Worm (Caenorhabditis elegans): ENCODE measurements around the gene C51E3.6.
A peak's percentile ranks its signal among the peaks of the same experiment; 100 is the strongest.

Gene C51E3.6

DNA sequence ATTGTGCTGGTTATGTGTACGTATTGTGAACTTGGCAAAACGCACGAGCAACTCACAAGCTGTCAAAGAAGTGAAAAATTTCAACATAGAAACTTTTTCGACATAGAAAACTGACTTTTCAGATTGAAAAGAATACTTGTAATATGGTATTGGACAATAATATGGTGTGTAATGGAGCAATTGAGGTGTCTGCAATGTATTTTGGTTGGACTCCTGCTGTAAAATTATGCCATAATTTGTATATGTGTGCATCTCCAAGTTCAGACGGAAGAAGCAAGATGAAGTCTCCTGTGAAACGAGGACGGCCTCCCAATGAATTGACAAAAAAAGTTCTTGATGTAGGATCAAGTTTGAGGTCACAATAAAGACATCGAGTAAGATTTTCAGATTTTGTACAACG lies 17.5 kb upstream of the C51E3.6 start:
- TF ChIP-seq dao-5 (tag; optimal IDR thresholded peaks at IDR 0.05) = no peak
- no peak for TF ChIP-seq W03F9.2 (tag; optimal IDR thresholded peaks at IDR 0.05)
- no peak for TF ChIP-seq him-1 (tag; optimal IDR thresholded peaks at IDR 0.05)

- no peak for TF ChIP-seq W03F9.2 (tag; optimal IDR thresholded peaks at IDR 0.05)
- no peak for TF ChIP-seq him-1 (tag; optimal IDR thresholded peaks at IDR 0.05)
- TF ChIP-seq dao-5 (tag; optimal IDR thresholded peaks at IDR 0.05) = no peak
These were observed 16.7 kb upstream of the C51E3.6 start, which contains the start of gene ZK856.4 for ce11 chrV:10182984-10183383. ZK856.4 (plus strand) TSS chrV:10183284.

ce11 chrV:10179235-10179634 lies 13.0 kb upstream of the C51E3.6 start, which contains the start of gene cul-5:
cul-5 (plus strand) TSS chrV:10179535.
- no peak for TF ChIP-seq him-1 (tag; optimal IDR thresholded peaks at IDR 0.05)
- TF ChIP-seq W03F9.2 (tag; optimal IDR thresholded peaks at IDR 0.05) = no peak
- no peak for TF ChIP-seq dao-5 (tag; optimal IDR thresholded peaks at IDR 0.05)

ce11 chrV:10178166-10178565 lies 11.9 kb upstream of the C51E3.6 start:
- TF ChIP-seq dao-5 (tag; optimal IDR thresholded peaks at IDR 0.05) (no peak), W03F9.2 (tag; optimal IDR thresholded peaks at IDR 0.05) (peak; percentile 55), him-1 (tag; optimal IDR thresholded peaks at IDR 0.05) (peak; percentile 40)

DNA sequence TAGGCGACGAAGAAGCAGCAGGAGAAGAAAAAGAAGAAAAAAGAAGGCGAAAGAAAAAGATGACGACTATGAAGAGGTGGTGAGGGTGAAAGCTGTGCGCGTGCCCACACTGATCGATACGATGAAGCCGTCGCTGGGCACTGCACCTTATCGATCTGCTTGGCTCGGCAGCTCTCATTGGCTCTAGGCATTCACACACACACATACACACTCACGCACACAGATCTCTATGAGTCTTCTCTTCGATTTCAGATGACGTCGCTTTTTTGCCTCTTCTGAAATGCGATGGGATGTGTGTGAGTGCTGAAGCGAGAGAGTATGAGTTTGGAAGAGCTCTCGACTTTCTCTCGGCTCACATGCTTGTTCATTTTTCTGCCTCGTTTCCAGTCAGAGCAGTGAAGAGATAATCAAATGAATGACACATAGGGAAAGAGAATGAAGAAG lies 8.4 kb upstream of the C51E3.6 start:
- TF ChIP-seq him-1 (tag; optimal IDR thresholded peaks at IDR 0.05) (peak; percentile 95), dao-5 (tag; optimal IDR thresholded peaks at IDR 0.05) (no peak), W03F9.2 (tag; optimal IDR thresholded peaks at IDR 0.05) (no peak)

DNA sequence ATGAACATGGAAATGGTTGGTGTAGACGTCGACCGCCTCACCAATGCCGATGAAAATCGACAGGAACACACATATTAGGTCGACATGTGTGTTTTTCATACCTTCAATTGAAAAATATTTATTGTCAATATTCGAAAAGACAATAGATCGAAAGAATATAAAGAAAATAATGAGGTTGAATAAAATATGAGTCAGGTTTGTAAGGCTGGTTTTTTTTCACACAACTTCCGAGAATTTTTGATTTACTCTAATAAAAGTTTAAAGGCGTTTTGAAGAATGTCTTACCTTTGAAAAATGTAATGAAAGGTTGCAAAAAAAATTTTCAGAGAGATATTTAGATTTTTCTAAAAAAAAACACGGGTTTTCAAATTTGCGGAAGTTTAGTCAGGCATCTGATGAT lies 7.4 kb upstream of the C51E3.6 start, which contains the start of gene egl-3:
Gene egl-3 (minus strand): TSS at position 101 of the 400 bp plus-strand sequence.
- TF ChIP-seq dao-5 (tag; optimal IDR thresholded peaks at IDR 0.05) = no peak
- TF ChIP-seq him-1 (tag; optimal IDR thresholded peaks at IDR 0.05) = no peak
- TF ChIP-seq W03F9.2 (tag; optimal IDR thresholded peaks at IDR 0.05) = no peak

- TF ChIP-seq him-1 (tag; optimal IDR thresholded peaks at IDR 0.05) (peak; percentile 93), W03F9.2 (tag; optimal IDR thresholded peaks at IDR 0.05) (no peak), dao-5 (tag; optimal IDR thresholded peaks at IDR 0.05) (no peak)
These were observed 2.6 kb upstream of the C51E3.6 start for ce11 chrV:10168870-10169269.

- no peak for TF ChIP-seq him-1 (tag; optimal IDR thresholded peaks at IDR 0.05)
- no peak for TF ChIP-seq W03F9.2 (tag; optimal IDR thresholded peaks at IDR 0.05)
- TF ChIP-seq dao-5 (tag; optimal IDR thresholded peaks at IDR 0.05) = no peak
These were observed 5.3 kb downstream of the C51E3.6 start, which contains the start of gene C51E3.10 for ce11 chrV:10160954-10161353. C51E3.10 (minus strand) TSS chrV:10161134.

DNA sequence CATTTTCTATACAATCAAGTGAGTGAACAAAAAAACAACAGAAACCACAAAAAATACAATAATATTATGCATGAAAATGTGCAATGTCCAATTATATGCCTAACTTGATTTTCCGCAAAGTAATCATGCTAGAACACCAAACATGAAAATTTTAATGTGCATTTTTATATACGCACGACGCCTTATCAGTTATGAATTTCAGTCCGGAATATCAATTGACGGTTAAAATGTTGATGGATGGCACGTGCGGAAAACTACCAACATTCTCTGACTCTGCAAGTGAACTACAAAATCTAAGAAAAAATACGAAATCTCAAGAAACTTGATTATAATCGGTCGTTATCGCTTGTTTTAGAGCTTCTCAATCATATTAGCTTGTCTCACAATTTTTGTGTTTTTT lies 6.3 kb downstream of the C51E3.6 start:
- no peak for TF ChIP-seq dao-5 (tag; optimal IDR thresholded peaks at IDR 0.05)
- TF ChIP-seq W03F9.2 (tag; optimal IDR thresholded peaks at IDR 0.05) = no peak
- no peak for TF ChIP-seq him-1 (tag; optimal IDR thresholded peaks at IDR 0.05)

ce11 chrV:10158528-10158927 lies 7.7 kb downstream of the C51E3.6 start, which contains the start of gene srsx-30:
srsx-30 (plus strand) TSS chrV:10158828.
- no peak for TF ChIP-seq W03F9.2 (tag; optimal IDR thresholded peaks at IDR 0.05)
- no peak for TF ChIP-seq dao-5 (tag; optimal IDR thresholded peaks at IDR 0.05)
- no peak for TF ChIP-seq him-1 (tag; optimal IDR thresholded peaks at IDR 0.05)

DNA sequence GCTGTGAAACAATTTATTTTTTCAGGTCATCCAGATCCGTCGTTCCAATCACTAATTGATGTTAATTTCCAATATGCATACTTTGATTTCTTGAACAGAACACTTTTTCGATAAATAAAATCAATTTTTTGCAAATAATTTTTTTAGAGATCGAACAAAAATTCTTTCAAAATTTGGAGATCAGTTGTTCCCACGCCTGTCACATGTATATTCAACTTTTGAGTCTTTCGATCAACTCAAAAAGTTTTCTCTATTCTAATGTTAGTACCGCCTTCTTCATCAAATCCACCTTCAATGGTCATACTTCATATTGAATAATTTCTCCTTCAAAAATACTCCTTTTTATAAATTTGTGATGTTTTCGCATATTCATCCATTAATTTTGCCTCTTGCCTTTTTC lies 11.6 kb downstream of the C51E3.6 start, which contains the start of gene srsx-29:
Gene srsx-29 (plus strand): TSS at position 301 of the 400 bp plus-strand sequence.
- no peak for TF ChIP-seq W03F9.2 (tag; optimal IDR thresholded peaks at IDR 0.05)
- no peak for TF ChIP-seq him-1 (tag; optimal IDR thresholded peaks at IDR 0.05)
- TF ChIP-seq dao-5 (tag; optimal IDR thresholded peaks at IDR 0.05) = no peak

DNA sequence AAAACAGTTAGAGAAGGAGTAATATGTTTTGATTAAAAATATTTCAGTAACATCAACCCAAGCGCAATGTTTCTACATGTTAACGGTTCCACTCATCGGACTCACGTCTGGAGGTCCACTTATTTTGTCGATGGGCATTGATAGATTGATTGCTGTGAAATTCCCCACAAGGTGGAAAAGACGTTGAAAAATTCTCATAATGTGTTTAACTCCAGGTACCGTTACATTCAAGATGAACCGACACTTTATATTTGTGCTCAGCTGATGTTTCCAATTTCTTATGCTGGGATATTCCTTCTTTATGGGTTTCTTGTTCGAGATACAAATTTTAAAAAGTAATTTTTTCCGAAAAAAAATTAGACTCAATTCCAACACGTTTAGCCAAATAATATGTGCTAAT lies 13.2 kb downstream of the C51E3.6 start:
- no peak for TF ChIP-seq W03F9.2 (tag; optimal IDR thresholded peaks at IDR 0.05)
- TF ChIP-seq him-1 (tag; optimal IDR thresholded peaks at IDR 0.05) = no peak
- TF ChIP-seq dao-5 (tag; optimal IDR thresholded peaks at IDR 0.05) = no peak

- TF ChIP-seq dao-5 (tag; optimal IDR thresholded peaks at IDR 0.05) = no peak
- TF ChIP-seq W03F9.2 (tag; optimal IDR thresholded peaks at IDR 0.05) = no peak
- no peak for TF ChIP-seq him-1 (tag; optimal IDR thresholded peaks at IDR 0.05)
These were observed 14.0 kb downstream of the C51E3.6 start, which contains the start of gene srsx-28 for ce11 chrV:10152278-10152677. srsx-28 (plus strand) TSS chrV:10152578.

DNA sequence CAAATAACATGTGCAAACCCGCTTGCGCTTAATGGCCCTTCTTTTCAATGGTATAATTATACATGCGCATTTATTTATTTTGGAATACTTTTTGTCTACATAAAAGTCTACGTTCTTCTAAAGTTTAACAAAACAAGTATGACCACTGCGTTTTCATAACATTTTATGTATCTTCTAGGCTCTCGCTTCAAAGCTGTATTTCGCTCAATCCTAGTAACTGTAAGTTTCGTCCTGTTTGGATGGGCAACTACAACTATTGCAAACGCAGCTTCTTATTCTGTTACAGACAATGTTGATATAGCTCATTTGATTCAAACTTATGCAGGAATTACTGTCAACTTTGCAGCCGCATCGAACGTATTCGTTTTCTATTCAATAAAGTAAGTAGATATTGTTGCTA lies 16.5 kb downstream of the C51E3.6 start, which contains the start of gene srsx-27:
Gene srsx-27 (plus strand): TSS at position 301 of the 400 bp plus-strand sequence.
- TF ChIP-seq him-1 (tag; optimal IDR thresholded peaks at IDR 0.05) (no peak), W03F9.2 (tag; optimal IDR thresholded peaks at IDR 0.05) (no peak), dao-5 (tag; optimal IDR thresholded peaks at IDR 0.05) (no peak)

ce11 chrV:10148352-10148751 lies 17.9 kb downstream of the C51E3.6 start, which contains the start of gene srsx-26:
srsx-26 (plus strand) TSS chrV:10148652.
- TF ChIP-seq W03F9.2 (tag; optimal IDR thresholded peaks at IDR 0.05) (no peak), him-1 (tag; optimal IDR thresholded peaks at IDR 0.05) (no peak), dao-5 (tag; optimal IDR thresholded peaks at IDR 0.05) (no peak)
